Worm (Caenorhabditis elegans): ENCODE data around the gene srb-3.

Gene srb-3

DNA sequence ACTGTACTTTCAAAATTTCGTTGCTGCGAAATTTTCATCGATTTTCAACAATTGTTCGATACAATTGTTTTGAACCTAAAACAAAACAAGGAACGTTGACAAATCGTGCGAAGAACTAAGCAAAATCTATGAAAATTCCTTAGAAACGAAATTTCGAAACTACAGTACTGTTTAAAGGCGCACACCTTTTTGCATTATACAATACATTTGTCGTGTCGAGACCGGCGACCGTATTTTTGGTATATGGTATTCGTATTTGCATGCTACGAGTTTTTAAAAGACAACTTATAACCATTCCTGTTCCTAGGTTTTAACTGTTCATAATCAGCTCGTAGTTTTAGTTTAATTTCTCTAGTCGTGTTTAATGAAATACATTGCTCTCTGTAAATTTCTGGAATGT, 12.0 kb upstream of the srb-3 start (continued):
- TF ChIP-seq saeg-2 (GFP tag; IDR thresholded peaks at IDR 0.05) (0 out of 2 replicates have a peak, but pooled peaks have one; percentile 21), tag-97 (GFP tag; IDR thresholded peaks at IDR 0.05) (no peak), spr-1 (tag; optimal IDR thresholded peaks at IDR 0.05) (no peak), nhr-10 (tag; optimal IDR thresholded peaks at IDR 0.05) (no peak), lin-15B (tag; optimal IDR thresholded peaks at IDR 0.05) (no peak), cey-2 (tag; optimal IDR thresholded peaks at IDR 0.05; ENCODE audit: borderline replicate concordance, insufficient read depth) (no peak), nhr-77 (tag; optimal IDR thresholded peaks at IDR 0.05) (no peak)

DNA sequence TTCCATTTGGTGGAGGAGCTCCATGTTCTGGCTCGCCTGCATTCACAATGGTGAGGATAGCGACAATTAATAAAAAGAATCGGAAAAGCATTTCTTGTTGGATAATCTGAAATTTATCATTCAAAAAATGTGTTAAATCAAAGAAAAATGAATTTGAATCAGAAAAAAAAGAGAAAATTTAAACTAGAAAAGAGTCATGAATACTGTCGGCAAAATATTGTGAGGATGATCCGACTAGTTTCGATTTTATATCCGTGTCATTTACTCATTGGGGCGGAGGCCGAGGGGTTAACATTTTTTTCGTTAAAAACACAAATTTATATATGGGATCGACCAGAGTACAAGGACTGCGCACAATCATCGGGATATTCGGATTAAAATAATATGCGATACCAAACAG, 11.3 kb upstream of the srb-3 start, which contains the start of gene C27D6.12:
TSS of gene C27D6.12 (minus strand) at position 101 of the 400 bp plus-strand sequence.
- TF ChIP-seq unc-62 (GFP tag; optimal IDR thresholded peaks at IDR 0.05 in 1 of 2) (peak in 1 of 2 experiments; percentile 44), unc-62 (tag; optimal IDR thresholded peaks at IDR 0.05) (no peak), Y5F2A.4 (GFP tag; optimal IDR thresholded peaks at IDR 0.05) (no peak), lim-7 (GFP tag; IDR thresholded peaks at IDR 0.05) (no peak), aha-1 (tag) (peak; percentile 17), hif-1 (tag; optimal IDR thresholded peaks at IDR 0.05) (no peak), fos-1 (tag; optimal IDR thresholded peaks at IDR 0.05) (no peak), dve-1 (tag; optimal IDR thresholded peaks at IDR 0.05; ENCODE audit: insufficient read depth) (no peak), spr-1 (tag; optimal IDR thresholded peaks at IDR 0.05) (no peak)

DNA sequence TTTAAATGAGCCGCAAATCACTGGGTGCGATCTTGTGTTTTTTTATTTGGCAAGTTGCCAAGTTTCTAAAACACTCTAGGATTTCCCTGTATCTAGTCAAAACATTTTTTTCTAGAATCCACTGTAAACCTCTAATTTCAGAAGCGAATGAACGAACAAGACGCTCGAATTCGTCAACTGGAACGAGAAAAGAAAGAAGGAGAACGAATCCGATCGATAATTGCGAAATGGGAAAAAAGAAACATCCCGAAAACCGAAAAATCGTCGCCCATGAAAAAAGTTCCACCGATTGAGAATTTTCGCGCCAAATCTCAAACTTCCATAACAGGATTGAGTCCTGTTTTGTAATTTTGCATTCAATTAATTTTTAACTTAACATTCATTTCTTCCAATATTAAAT, 10.3 kb upstream of the srb-3 start:
- no peak for TF ChIP-seq ZK546.5 (tag; optimal IDR thresholded peaks at IDR 0.05)
- no peak for TF ChIP-seq lin-29 (GFP tag; IDR thresholded peaks at IDR 0.05)
- no peak for TF ChIP-seq fos-1 (tag; optimal IDR thresholded peaks at IDR 0.05)
- no peak for TF ChIP-seq set-16 (GFP tag; IDR thresholded peaks at IDR 0.05)
- no peak for TF ChIP-seq ztf-7 (tag; optimal IDR thresholded peaks at IDR 0.05)
- TF ChIP-seq unc-62 (GFP tag; optimal IDR thresholded peaks at IDR 0.05 in 1 of 2) = peak in 1 of 2 experiments; percentile 37
- TF ChIP-seq unc-62 (tag; optimal IDR thresholded peaks at IDR 0.05) = no peak
- no peak for TF ChIP-seq hlh-11 (tag; optimal IDR thresholded peaks at IDR 0.05)
- peak; percentile 93 for TF ChIP-seq aha-1 (tag)
- TF ChIP-seq nhr-77 (tag; optimal IDR thresholded peaks at IDR 0.05) = no peak

DNA sequence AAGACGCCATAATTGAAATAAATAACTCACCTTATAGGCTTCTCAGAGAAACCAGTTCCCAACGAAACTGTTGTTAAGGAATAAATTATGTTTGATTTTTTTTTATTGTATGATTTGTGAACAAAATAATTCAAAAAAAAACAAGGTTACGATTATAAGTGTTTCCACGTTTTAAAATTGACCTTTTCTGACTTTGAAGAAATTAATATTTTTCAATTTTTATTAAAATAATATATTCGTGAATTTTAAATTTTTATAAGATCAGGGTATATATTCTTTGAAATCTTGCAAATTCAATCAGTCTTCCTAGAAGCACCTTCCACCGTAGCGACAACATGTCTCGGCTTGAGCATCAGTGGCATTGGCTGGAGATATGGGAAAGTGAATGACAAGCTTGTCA, 7.7 kb upstream of the srb-3 start, which contains the start of gene C27D6.3:
TSS of gene C27D6.3 (minus strand) at position 101 of the 400 bp plus-strand sequence.
- no peak for TF ChIP-seq snpc-1.2 (GFP tag; IDR thresholded peaks at IDR 0.05)
- TF ChIP-seq lim-7 (GFP tag; IDR thresholded peaks at IDR 0.05) = no peak
- TF ChIP-seq madf-5 (GFP tag; IDR thresholded peaks at IDR 0.05) = no peak
- no peak for TF ChIP-seq R02D3.7 (tag; optimal IDR thresholded peaks at IDR 0.05)
- TF ChIP-seq fkh-10 (GFP tag; optimal IDR thresholded peaks at IDR 0.05) = no peak
- TF ChIP-seq ces-1 (GFP tag; optimal IDR thresholded peaks at IDR 0.05) = no peak
- TF ChIP-seq nhr-25 (tag; optimal IDR thresholded peaks at IDR 0.05; ENCODE audit: borderline replicate concordance, insufficient read depth) = no peak
- no peak for TF ChIP-seq unc-39 (tag; optimal IDR thresholded peaks at IDR 0.05)
- no peak for TF ChIP-seq ztf-11 (tag; optimal IDR thresholded peaks at IDR 0.05)
- TF ChIP-seq ceh-62 (tag; optimal IDR thresholded peaks at IDR 0.05) = no peak
- no peak for TF ChIP-seq tag-97 (GFP tag; IDR thresholded peaks at IDR 0.05)
- no peak for TF ChIP-seq lin-29 (GFP tag; IDR thresholded peaks at IDR 0.05)
- no peak for TF ChIP-seq ctbp-1 (GFP tag; IDR thresholded peaks at IDR 0.05)
- no peak for TF ChIP-seq T26A8.4 (GFP tag; IDR thresholded peaks at IDR 0.05)
- no peak for TF ChIP-seq mxl-3 (GFP tag; optimal IDR thresholded peaks at IDR 0.05)
- TF ChIP-seq jun-1 (tag; optimal IDR thresholded peaks at IDR 0.05) = no peak

DNA sequence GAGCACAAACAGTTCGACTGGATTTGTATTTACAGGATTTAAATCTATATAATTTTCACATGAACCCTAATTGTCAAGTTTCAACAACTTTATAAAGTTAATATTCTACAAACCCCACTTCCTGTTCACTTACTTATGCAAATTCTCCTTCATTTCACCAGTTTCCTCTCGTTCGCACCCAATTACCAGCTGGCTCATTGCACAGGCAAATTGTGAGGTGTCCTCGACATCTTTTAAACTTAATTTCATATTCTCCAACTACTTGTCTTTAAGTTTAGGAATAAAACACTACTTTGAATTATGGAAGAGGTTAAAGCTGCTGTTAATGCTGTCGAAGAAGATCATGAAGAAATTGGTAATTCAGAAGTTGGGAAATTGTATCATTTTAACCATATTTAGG, 5.8 kb upstream of the srb-3 start, which contains the start of gene C27D6.1:
TSS of gene C27D6.1 (plus strand) at position 301 of the 400 bp plus-strand sequence.
- TF ChIP-seq aha-1 (tag) (peak; percentile 5), snpc-4 (tag; optimal IDR thresholded peaks at IDR 0.05) (no peak), nhr-42 (GFP tag; IDR thresholded peaks at IDR 0.05) (no peak), unc-62 (GFP tag; optimal IDR thresholded peaks at IDR 0.05 in 1 of 2) (peak in 1 of 2 experiments; percentile 74), unc-62 (tag; optimal IDR thresholded peaks at IDR 0.05) (no peak)

All from whole organism, L4 larva.